Fruit fly (Drosophila melanogaster): ENCODE measurements around the gene CG4073.

CG4073 gene

dm6 chr3R:10675101-10675500 lies 39.5 kb upstream of the CG4073 start (continued):
- TF ChIP-seq Dip3 (GFP tag; optimal IDR thresholded peaks at IDR 0.05) (peak; percentile 20), CG6272 (GFP tag; IDR thresholded peaks at IDR 0.05) (no peak), B-H2 (GFP tag; optimal IDR thresholded peaks at IDR 0.05) (peak; percentile 32), CG9609 (GFP tag; optimal IDR thresholded peaks at IDR 0.05) (peak; percentile 30), CG30403 (GFP tag; optimal IDR thresholded peaks at IDR 0.05) (no peak), CG4328 (GFP tag; optimal IDR thresholded peaks at IDR 0.05) (no peak), CG2202 (tag; optimal IDR thresholded peaks at IDR 0.05) (no peak), Hey (tag; optimal IDR thresholded peaks at IDR 0.05) (no peak), CG3163 (GFP tag; optimal IDR thresholded peaks at IDR 0.05) (peak; percentile 48), fu2 (GFP tag; optimal IDR thresholded peaks at IDR 0.05) (peak; percentile 23), vfl (GFP tag; optimal IDR thresholded peaks at IDR 0.05) (peak; percentile 16), CG15514 (GFP tag; optimal IDR thresholded peaks at IDR 0.05) (peak; percentile 56), danr (GFP tag; IDR thresholded peaks at IDR 0.05) (no peak), scrt (GFP tag; optimal IDR thresholded peaks at IDR 0.05) (peak; percentile 59), CG6254 (GFP tag; optimal IDR thresholded peaks at IDR 0.05) (no peak), Poxn (GFP tag; IDR thresholded peaks at IDR 0.05) (no peak), fd96Cb (tag; optimal IDR thresholded peaks at IDR 0.05) (no peak), Rx (GFP tag; IDR thresholded peaks at IDR 0.05) (no peak), sc (optimal IDR thresholded peaks at IDR 0.05) (no peak), sc (GFP tag; optimal IDR thresholded peaks at IDR 0.05) (no peak), CG14667 (GFP tag; IDR thresholded peaks at IDR 0.05) (no peak), dmrt99B (tag; optimal IDR thresholded peaks at IDR 0.05) (no peak), ssp (GFP tag; IDR thresholded peaks at IDR 0.05) (no peak), Drgx (GFP tag; IDR thresholded peaks at IDR 0.05) (no peak), Max (GFP tag; optimal IDR thresholded peaks at IDR 0.05) (peak; percentile 7), Ets65A (GFP tag) (peak; percentile 94), row (GFP tag; IDR thresholded peaks at IDR 0.05) (0 out of 3 replicates have a peak, but pooled peaks have one; percentile 18), cg (GFP tag; optimal IDR thresholded peaks at IDR 0.05) (no peak), nom (GFP tag; optimal IDR thresholded peaks at IDR 0.05) (no peak), CG12071 (GFP tag; optimal IDR thresholded peaks at IDR 0.05) (no peak), CG2875 (GFP tag; optimal IDR thresholded peaks at IDR 0.05) (no peak), sens-2 (GFP tag; IDR thresholded peaks at IDR 0.05) (no peak), chm (GFP tag; IDR thresholded peaks at IDR 0.05) (no peak), CG4820 (GFP tag; optimal IDR thresholded peaks at IDR 0.05) (no peak), chif (GFP tag; optimal IDR thresholded peaks at IDR 0.05) (peak; percentile 22 to 38), Gsc (GFP tag; IDR thresholded peaks at IDR 0.05) (no peak), kni (GFP tag; optimal IDR thresholded peaks at IDR 0.05) (no peak), insv (GFP tag; optimal IDR thresholded peaks at IDR 0.05) (peak in 1 of 2 experiments; percentile 64), Myb (GFP tag; optimal IDR thresholded peaks at IDR 0.05) (peak; percentile 95), al (GFP tag; IDR thresholded peaks at IDR 0.05) (no peak), mam (GFP tag; optimal IDR thresholded peaks at IDR 0.05) (peak; percentile 33), wek (GFP tag; optimal IDR thresholded peaks at IDR 0.05) (no peak), bcd (GFP tag; optimal IDR thresholded peaks at IDR 0.05) (peak; percentile 73), so (GFP tag; IDR thresholded peaks at IDR 0.05) (no peak), CG7745 (tag; optimal IDR thresholded peaks at IDR 0.05) (no peak), CG32532 (GFP tag; IDR thresholded peaks at IDR 0.05) (peak; percentile 72; the same call in 1 of the 2 replicates), NC2β (GFP tag; optimal IDR thresholded peaks at IDR 0.05) (no peak), CG17328 (GFP tag; IDR thresholded peaks at IDR 0.05) (no peak), maf-S (GFP tag; optimal IDR thresholded peaks at IDR 0.05) (peak; percentile 48), Deaf1 (tag; optimal IDR thresholded peaks at IDR 0.05) (no peak), Oaz (GFP tag; IDR thresholded peaks at IDR 0.05) (no peak), CG6654 (GFP tag; optimal IDR thresholded peaks at IDR 0.05) (no peak), Optix (GFP tag; IDR thresholded peaks at IDR 0.05) (no peak)
